Fruit fly (Drosophila melanogaster) Kc167 (cell line): ENCODE data around the gene CG43732.

Experiments used
- Sin3A ChIP-seq: fragments of >200 bp; optimal IDR thresholded peaks from 2 replicates; lab custom pipeline; 2018; ENCODE audit warnings: missing external identifiers
- insv ChIP-seq: fragments of >200 bp; optimal IDR thresholded peaks from 3 replicates; lab custom pipeline; 2018; ENCODE audit warnings: missing external identifiers
- psq ChIP-seq: fragments of >200 bp; optimal IDR thresholded peaks from 2 replicates; lab custom pipeline; 2017; ENCODE audit warnings: missing external identifiers
- ttk ChIP-seq: sonication (Bioruptor generic); optimal IDR thresholded peaks from 2 replicates; lab custom pipeline; 2017; ENCODE audit warnings: missing external identifiers

- no peak for TF ChIP-seq insv (lab: Kevin White, UChicago)
- no peak for TF ChIP-seq ttk
- TF ChIP-seq Sin3A = no peak
- TF ChIP-seq psq = no peak
Observed at dm6 chr3R:18988957-18989818, 39.2 kb downstream of the CG43732 start.
